Fruit fly (Drosophila melanogaster) whole organism, embryonic: ENCODE results near the gene TrpA1.

Experiments used
- Antp ChIP-seq: fragments of 200-800 bp; sonication (Bioruptor generic); optimal IDR thresholded peaks from 3 replicates; lab custom pipeline; 2016; ENCODE audit warnings: missing biosample characterization, missing genetic modification characterization
- CG11723 ChIP-seq: fragments of 200-800 bp; sonication (Bioruptor generic); optimal IDR thresholded peaks from 2 replicates; lab custom pipeline; 2017; ENCODE audit warnings: missing biosample characterization, mild to moderate bottlenecking, missing genetic modification characterization
- CG12744 ChIP-seq: fragments of 200-800 bp; sonication (Bioruptor generic); optimal IDR thresholded peaks from 2 replicates; lab custom pipeline; 2016; ENCODE audit warnings: missing biosample characterization, missing genetic modification characterization
- CG13624 ChIP-seq: fragments of 200-800 bp; sonication (Bioruptor generic); optimal IDR thresholded peaks from 2 replicates; lab custom pipeline; 2016; ENCODE audit warnings: missing biosample characterization, missing genetic modification characterization
- CG15269 ChIP-seq: fragments of 200-800 bp; sonication (Bioruptor generic); optimal IDR thresholded peaks from 2 replicates; lab custom pipeline; 2018; ENCODE audit warnings: missing biosample characterization, mild to moderate bottlenecking, missing genetic modification characterization, moderate library complexity
- CG15479 ChIP-seq: fragments of 200-800 bp; sonication (Bioruptor generic); optimal IDR thresholded peaks from 3 replicates; lab custom pipeline; 2019; ENCODE audit warnings: missing biosample characterization, mild to moderate bottlenecking, missing genetic modification characterization, moderate library complexity
- CG16813 ChIP-seq: fragments of 200-800 bp; sonication (Bioruptor generic); IDR thresholded peaks from 3 replicates; pipeline ENCODE4 v1.3.6; 2022; ENCODE audit warnings: missing biosample characterization, missing genetic modification characterization; ENCODE audit not compliant: partially characterized antibody
- CG16815 ChIP-seq: fragments of 200-800 bp; sonication (Bioruptor generic); optimal IDR thresholded peaks from 3 replicates; lab custom pipeline; 2017; ENCODE audit warnings: missing biosample characterization, mild to moderate bottlenecking, missing genetic modification characterization
- CG17912 ChIP-seq: fragments of 200-800 bp; sonication (Bioruptor generic); optimal IDR thresholded peaks from 2 replicates; lab custom pipeline; 2018; ENCODE audit warnings: missing biosample characterization, mild to moderate bottlenecking, missing genetic modification characterization
- CG18619 ChIP-seq: fragments of 200-800 bp; sonication (Bioruptor generic); optimal IDR thresholded peaks from 3 replicates; lab custom pipeline; 2017; ENCODE audit warnings: missing biosample characterization, mild to moderate bottlenecking, missing genetic modification characterization
- CG2120 ChIP-seq: fragments of 200-800 bp; sonication (Bioruptor generic); optimal IDR thresholded peaks from 3 replicates; lab custom pipeline; 2016; ENCODE audit warnings: missing biosample characterization, missing genetic modification characterization
- CG2199 ChIP-seq: fragments of 200-800 bp; sonication (Bioruptor generic); IDR thresholded peaks from 3 replicates; pipeline ENCODE4 v1.3.6; 2022; ENCODE audit warnings: missing biosample characterization, missing genetic modification characterization
- CG30020 ChIP-seq: fragments of 200-800 bp; optimal IDR thresholded peaks from 2 replicates; lab custom pipeline; 2019; ENCODE audit warnings: missing biosample characterization, mild to moderate bottlenecking, missing genetic modification characterization, moderate library complexity
- CG32767 ChIP-seq: fragments of 200-800 bp; sonication (Bioruptor generic); IDR thresholded peaks from 2 replicates; pipeline ENCODE4 v1.3.6; 2022; ENCODE audit warnings: missing biosample characterization, missing genetic modification characterization
- CG34422 ChIP-seq: fragments of 200-800 bp; sonication (Bioruptor generic); IDR thresholded peaks from 3 replicates; pipeline ENCODE4 v1.3.6; 2022; ENCODE audit warnings: missing biosample characterization, missing genetic modification characterization
- CG3995 ChIP-seq: fragments of 200-800 bp; sonication (Bioruptor generic); optimal IDR thresholded peaks from 3 replicates; lab custom pipeline; 2016; ENCODE audit warnings: missing biosample characterization, missing genetic modification characterization
- CG4328 ChIP-seq: fragments of 200-800 bp; sonication (Bioruptor generic); optimal IDR thresholded peaks from 3 replicates; lab custom pipeline; 2017; ENCODE audit warnings: missing biosample characterization, missing genetic modification reagents, missing genetic modification characterization
- CG4617 ChIP-seq: fragments of 200-800 bp; sonication (Bioruptor generic); optimal IDR thresholded peaks from 3 replicates; lab custom pipeline; 2016; ENCODE audit warnings: missing biosample characterization, missing genetic modification characterization, borderline replicate concordance
- CG4820 ChIP-seq: fragments of 200-800 bp; sonication (Bioruptor generic); optimal IDR thresholded peaks from 3 replicates; lab custom pipeline; 2016; ENCODE audit warnings: missing biosample characterization, missing genetic modification characterization
- CG6175 ChIP-seq: fragments of 200-800 bp; sonication (Bioruptor generic); IDR thresholded peaks from 3 replicates; pipeline ENCODE4 v1.3.6; 2022; ENCODE audit warnings: missing biosample characterization, missing genetic modification characterization
- CG7372 ChIP-seq: fragments of 200-800 bp; sonication (Bioruptor generic); IDR thresholded peaks from 2 replicates; pipeline ENCODE4 v1.3.6; 2022; ENCODE audit warnings: missing biosample characterization, missing genetic modification characterization
- CG7839 ChIP-seq: fragments of 200-800 bp; sonication (Bioruptor generic); optimal IDR thresholded peaks from 3 replicates; lab custom pipeline; 2018; ENCODE audit warnings: missing biosample characterization, mild to moderate bottlenecking, missing genetic modification characterization, moderate library complexity
- CG8388 ChIP-seq: fragments of 200-800 bp; sonication (Bioruptor generic); optimal IDR thresholded peaks from 2 replicates; lab custom pipeline; 2019; ENCODE audit warnings: missing biosample characterization, mild to moderate bottlenecking, missing genetic modification characterization, moderate library complexity
- D ChIP-seq, 2 experiments: fragments of 200-800 bp in 1 of 2; fragments of >200 bp in 1 of 2; sonication (Bioruptor generic) in 1 of 2; optimal IDR thresholded peaks; 2 replicates in 1 of 2; 3 replicates in 1 of 2; lab custom pipeline; 2017; ENCODE audit warnings: mild to moderate bottlenecking in 1 of 2, missing biosample characterization in 1 of 2, missing genetic modification characterization in 1 of 2, missing genetic modification reagents in 1 of 2
- Dip3 ChIP-seq: fragments of 200-800 bp; sonication (Bioruptor generic); optimal IDR thresholded peaks from 3 replicates; lab custom pipeline; 2016; ENCODE audit warnings: missing biosample characterization, missing genetic modification characterization
- Doc2 ChIP-seq: fragments of 200-800 bp; sonication (Bioruptor generic); IDR thresholded peaks from 2 replicates; pipeline ENCODE4 v1.3.6; 2022; ENCODE audit warnings: missing biosample characterization, missing genetic modification characterization
- Dref ChIP-seq: fragments of 200-800 bp; sonication (Bioruptor generic); IDR thresholded peaks from 2 replicates; pipeline ENCODE4 v1.3.6; 2022; ENCODE audit warnings: missing biosample characterization, missing genetic modification characterization
- ERR ChIP-seq: fragments of 200-800 bp; sonication (Bioruptor generic); optimal IDR thresholded peaks from 2 replicates; lab custom pipeline; 2016; ENCODE audit warnings: missing biosample characterization, missing genetic modification characterization
- GATAe ChIP-seq: fragments of 200-800 bp; sonication (Bioruptor generic); conservative IDR thresholded peaks from 2 replicates; pipeline ENCODE4 v1.3.6; 2022; ENCODE audit warnings: missing biosample characterization, missing genetic modification characterization
- Gsc ChIP-seq: fragments of 200-800 bp; sonication (Bioruptor generic); IDR thresholded peaks from 2 replicates; pipeline ENCODE4 v1.3.6; 2022; ENCODE audit warnings: missing biosample characterization, missing genetic modification characterization
- Gug ChIP-seq: fragments of 200-800 bp; sonication (Bioruptor generic); IDR thresholded peaks from 4 replicates; pipeline ENCODE4 v1.3.6; 2022; ENCODE audit warnings: missing biosample characterization, missing genetic modification characterization
- Hr3 ChIP-seq: fragments of 200-800 bp; sonication (Bioruptor generic); optimal IDR thresholded peaks from 3 replicates; lab custom pipeline; 2016; ENCODE audit warnings: missing biosample characterization, missing genetic modification characterization
- Jarid2 ChIP-seq: fragments of 200-800 bp; sonication (Bioruptor generic); optimal IDR thresholded peaks from 3 replicates; lab custom pipeline; 2017; ENCODE audit warnings: mild to moderate bottlenecking, missing biosample characterization, missing genetic modification reagents, missing genetic modification characterization
- Oaz ChIP-seq: fragments of 200-800 bp; sonication (Bioruptor generic); IDR thresholded peaks from 2 replicates; pipeline ENCODE4 v1.3.6; 2022; ENCODE audit warnings: missing biosample characterization, missing genetic modification characterization
- Side ChIP-seq: fragments of 200-800 bp; sonication (Bioruptor generic); optimal IDR thresholded peaks from 2 replicates; lab custom pipeline; 2016; ENCODE audit warnings: missing biosample characterization, missing genetic modification characterization
- bowl ChIP-seq: fragments of 200-800 bp; sonication (Bioruptor generic); IDR thresholded peaks from 2 replicates; pipeline ENCODE4 v1.3.6; 2022; ENCODE audit warnings: missing biosample characterization, missing genetic modification characterization
- chinmo ChIP-seq: fragments of 200-800 bp; sonication (Bioruptor generic); IDR thresholded peaks from 4 replicates; pipeline ENCODE4 v1.3.6; 2022; ENCODE audit warnings: missing biosample characterization, missing genetic modification characterization; ENCODE audit not compliant: partially characterized antibody
- corto ChIP-seq: fragments of 200-800 bp; sonication (Bioruptor generic); optimal IDR thresholded peaks from 2 replicates; lab custom pipeline; 2016; ENCODE audit warnings: missing biosample characterization, mild to moderate bottlenecking, missing genetic modification characterization, moderate library complexity
- crc ChIP-seq: fragments of 200-800 bp; sonication (Bioruptor generic); optimal IDR thresholded peaks from 2 replicates; lab custom pipeline; 2016; ENCODE audit warnings: missing biosample characterization, missing genetic modification characterization
- ewg ChIP-seq: fragments of 200-800 bp; sonication (Bioruptor generic); optimal IDR thresholded peaks from 3 replicates; lab custom pipeline; 2017; ENCODE audit warnings: mild to moderate bottlenecking, missing biosample characterization, missing genetic modification reagents, missing genetic modification characterization
- fu2 ChIP-seq: fragments of 200-800 bp; sonication (Bioruptor generic); optimal IDR thresholded peaks from 2 replicates; lab custom pipeline; 2016; ENCODE audit warnings: missing biosample characterization, missing genetic modification characterization
- gfzf ChIP-seq: fragments of 200-800 bp; sonication (Bioruptor generic); optimal IDR thresholded peaks from 2 replicates; lab custom pipeline; 2016; ENCODE audit warnings: missing biosample characterization, mild to moderate bottlenecking, missing genetic modification characterization, moderate library complexity
- gt ChIP-seq: fragments of 200-800 bp; sonication (Bioruptor generic); IDR thresholded peaks from 2 replicates; pipeline ENCODE4 v1.3.6; 2022; ENCODE audit warnings: missing biosample characterization, missing genetic modification characterization
- lmd ChIP-seq: fragments of 200-800 bp; sonication (Bioruptor generic); IDR thresholded peaks from 2 replicates; pipeline ENCODE4 v1.3.6; 2022; ENCODE audit warnings: missing biosample characterization, missing genetic modification characterization
- nom ChIP-seq: fragments of 200-800 bp; sonication (Bioruptor generic); optimal IDR thresholded peaks from 2 replicates; lab custom pipeline; 2017; ENCODE audit warnings: missing biosample characterization, missing genetic modification characterization, mild to moderate bottlenecking, moderate library complexity, missing genetic modification reagents
- odd ChIP-seq: fragments of 200-800 bp; sonication (Bioruptor generic); optimal IDR thresholded peaks from 2 replicates; lab custom pipeline; 2017; ENCODE audit warnings: missing biosample characterization, mild to moderate bottlenecking, missing genetic modification characterization
- seq ChIP-seq: fragments of 200-800 bp; sonication (Bioruptor generic); IDR thresholded peaks from 2 replicates; pipeline ENCODE4 v1.3.6; 2022; ENCODE audit warnings: missing biosample characterization, missing genetic modification characterization
- sisA ChIP-seq: fragments of 200-800 bp; sonication (Bioruptor generic); IDR thresholded peaks from 2 replicates; pipeline ENCODE4 v1.3.6; 2022; ENCODE audit warnings: missing biosample characterization, missing genetic modification characterization
- slou ChIP-seq: fragments of 200-800 bp; sonication (Bioruptor generic); optimal IDR thresholded peaks from 3 replicates; lab custom pipeline; 2016; ENCODE audit warnings: missing biosample characterization, missing genetic modification characterization
- wek ChIP-seq: fragments of 200-800 bp; sonication (Bioruptor generic); optimal IDR thresholded peaks from 3 replicates; lab custom pipeline; 2018; ENCODE audit warnings: missing biosample characterization, mild to moderate bottlenecking, missing genetic modification characterization, moderate library complexity
- zf30C ChIP-seq: fragments of 200-800 bp; sonication (Bioruptor generic); optimal IDR thresholded peaks from 3 replicates; lab custom pipeline; 2018; ENCODE audit warnings: missing biosample characterization, mild to moderate bottlenecking, missing genetic modification characterization

TrpA1 gene

DNA sequence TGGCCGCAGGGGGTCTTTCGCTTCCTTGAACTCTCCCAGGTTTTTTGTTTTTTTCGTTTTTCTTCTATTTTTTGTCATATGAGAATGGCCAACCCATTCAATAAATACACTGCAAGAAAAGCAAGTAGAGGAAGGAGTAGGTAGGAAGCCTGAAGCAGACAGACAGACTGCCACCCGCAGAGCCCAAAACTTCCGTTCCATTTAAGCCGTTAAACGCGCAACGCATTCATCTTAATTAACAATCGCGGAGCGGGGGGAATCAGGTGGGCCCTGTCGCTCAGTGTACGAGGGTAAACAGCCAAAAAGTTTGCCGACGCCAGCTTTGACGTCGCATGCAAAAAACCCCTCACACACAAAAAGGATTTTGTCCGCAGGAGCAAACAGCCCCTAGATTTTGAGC is 52.1 kb downstream of the TrpA1 start (continued):
- peak; percentile 38 for TF ChIP-seq CG2120
- no peak; the same call in 1 of the 2 replicates for TF ChIP-seq Dref (GFP tag; lab: Robert Waterston, UW)
- 0 out of 3 replicates have a peak, but pooled peaks have one; percentile 9 for TF ChIP-seq CG2199 (GFP tag; lab: Robert Waterston, UW)
- no peak for TF ChIP-seq ERR (GFP tag; lab: Kevin White, UChicago)
- TF ChIP-seq CG34422 (GFP tag; lab: Robert Waterston, UW): no peak
- no peak for TF ChIP-seq Side
- no peak for TF ChIP-seq Doc2 (GFP tag; lab: Robert Waterston, UW)
- no peak for TF ChIP-seq CG15479 (GFP tag; lab: Kevin White, UChicago)
- TF ChIP-seq seq: peak; percentile 70
- no peak for TF ChIP-seq CG18619 (GFP tag; lab: Kevin White, UChicago)
- no peak for TF ChIP-seq Gsc (GFP tag; lab: Robert Waterston, UW)
- no peak for TF ChIP-seq Dip3 (GFP tag; lab: Kevin White, UChicago)
- TF ChIP-seq CG12744 (GFP tag; lab: Kevin White, UChicago): no peak
- peak; percentile 61; the same call in 3 of the 4 replicates for TF ChIP-seq Gug (GFP tag; lab: Robert Waterston, UW)
- TF ChIP-seq corto (GFP tag; lab: Kevin White, UChicago): no peak
- TF ChIP-seq CG6175: no peak; the same call in 2 of the 3 replicates
- TF ChIP-seq Oaz (GFP tag; lab: Robert Waterston, UW): peak; percentile 30; the same call in 1 of the 2 replicates
- no peak for TF ChIP-seq CG16815
- TF ChIP-seq CG4820 (GFP tag; lab: Kevin White, UChicago): no peak
- no peak for TF ChIP-seq CG7372 (GFP tag; lab: Robert Waterston, UW)
- TF ChIP-seq fu2 (GFP tag; lab: Kevin White, UChicago): no peak
- TF ChIP-seq CG13624 (GFP tag; lab: Kevin White, UChicago): peak; percentile 15
- no peak for TF ChIP-seq slou (GFP tag; lab: Kevin White, UChicago)
- TF ChIP-seq lmd: peak; percentile 47
- TF ChIP-seq zf30C: no peak
- no peak for TF ChIP-seq CG4617
- no peak for TF ChIP-seq Hr3
- 0 out of 4 replicates have a peak, but pooled peaks have one; percentile 21 for TF ChIP-seq chinmo (GFP tag; lab: Robert Waterston, UW)
- peak; percentile 53 for TF ChIP-seq Antp (GFP tag; lab: Kevin White, UChicago)
- no peak for TF ChIP-seq wek (GFP tag; lab: Kevin White, UChicago)
- no peak for TF ChIP-seq CG4328 (GFP tag; lab: Kevin White, UChicago)
- TF ChIP-seq CG3995 (GFP tag; lab: Kevin White, UChicago): no peak
- TF ChIP-seq odd (GFP tag; lab: Kevin White, UChicago): no peak
- TF ChIP-seq Jarid2 (GFP tag; lab: Kevin White, UChicago): no peak
- TF ChIP-seq CG17912 (GFP tag; lab: Kevin White, UChicago): no peak
- peak; percentile 43 for TF ChIP-seq CG15269 (tag; lab: Kevin White, UChicago)
- no peak for TF ChIP-seq CG32767 (GFP tag; lab: Robert Waterston, UW)
- no peak for TF ChIP-seq CG30020
- TF ChIP-seq bowl (GFP tag; lab: Robert Waterston, UW): no peak
- no peak for TF ChIP-seq gt
- TF ChIP-seq crc: no peak
- no peak for TF ChIP-seq CG8388
- TF ChIP-seq GATAe (GFP tag; lab: Robert Waterston, UW): no peak
- TF ChIP-seq ewg (GFP tag; lab: Kevin White, UChicago): peak; percentile 4
- TF ChIP-seq nom (GFP tag; lab: Kevin White, UChicago): no peak
- no peak for TF ChIP-seq gfzf (GFP tag; lab: Kevin White, UChicago)
- no peak for TF ChIP-seq CG16813
- TF ChIP-seq CG11723: no peak
- no peak for TF ChIP-seq D (optimal IDR thresholded peaks at IDR 0.05; lab: Kevin White, UChicago)
- no peak for TF ChIP-seq D (GFP tag; optimal IDR thresholded peaks at IDR 0.05; lab: Kevin White, UChicago)
- TF ChIP-seq CG7839 (tag; lab: Kevin White, UChicago): peak; percentile 44
- peak; percentile 55; the same call in 1 of the 2 replicates for TF ChIP-seq sisA (GFP tag; lab: Robert Waterston, UW)
